Worm (Caenorhabditis elegans): Measurements from ENCODE around the gene K07F5.8.

Gene K07F5.8

ce11 chrIV:9802711-9803110, 46.8 kb downstream of the K07F5.8 start, which contains the start of gene fat-3:
Gene fat-3, plus strand, starts transcription at chrIV:9803023.
- TF ChIP-seq sma-9 (GFP tag; optimal IDR thresholded peaks at IDR 0.05) (peak; percentile 62), sma-9 (tag; optimal IDR thresholded peaks at IDR 0.05) (no peak), blmp-1 (tag; optimal IDR thresholded peaks at IDR 0.05; ENCODE audit: insufficient read depth) (peak; percentile 91), C34F6.9 (tag; optimal IDR thresholded peaks at IDR 0.05) (peak; percentile 30), peb-1 (tag; optimal IDR thresholded peaks at IDR 0.05) (no peak), nhr-12 (tag; optimal IDR thresholded peaks at IDR 0.05) (no peak), F13H6.1 (tag; optimal IDR thresholded peaks at IDR 0.05) (peak; percentile 1), lsy-2 (tag; optimal IDR thresholded peaks at IDR 0.05) (peak in 1 of 2 experiments; percentile 24), fos-1 (tag; optimal IDR thresholded peaks at IDR 0.05) (peak; percentile 72), crh-2 (tag; optimal IDR thresholded peaks at IDR 0.05) (peak; percentile 33)

- TF ChIP-seq lsy-2 (tag; optimal IDR thresholded peaks at IDR 0.05) = no peak
- peak; percentile 91 for TF ChIP-seq fos-1 (tag; optimal IDR thresholded peaks at IDR 0.05)
- no peak for TF ChIP-seq mdl-1 (tag; optimal IDR thresholded peaks at IDR 0.05)
- no peak for TF ChIP-seq ceh-82 (tag; optimal IDR thresholded peaks at IDR 0.05)
- TF ChIP-seq egl-27 (tag; optimal IDR thresholded peaks at IDR 0.05) = no peak
- TF ChIP-seq nhr-11 (tag; optimal IDR thresholded peaks at IDR 0.05) = no peak
- no peak for TF ChIP-seq ama-1 (optimal IDR thresholded peaks at IDR 0.05)
- peak; percentile 48 for TF ChIP-seq gmeb-1 (tag; optimal IDR thresholded peaks at IDR 0.05)
- peak; percentile 34 for TF ChIP-seq blmp-1 (tag; optimal IDR thresholded peaks at IDR 0.05; ENCODE audit: insufficient read depth)
- TF ChIP-seq sma-3 (GFP tag; optimal IDR thresholded peaks at IDR 0.05) = peak; percentile 24
- no peak for TF ChIP-seq nhr-237 (tag; optimal IDR thresholded peaks at IDR 0.05)
- no peak for TF ChIP-seq zag-1 (tag; optimal IDR thresholded peaks at IDR 0.05)
- TF ChIP-seq Y55F3AM.14 (GFP tag; optimal IDR thresholded peaks at IDR 0.05) = no peak
- no peak for TF ChIP-seq nhr-12 (tag; optimal IDR thresholded peaks at IDR 0.05)
- TF ChIP-seq ztf-1 (GFP tag; conservative IDR thresholded peaks at IDR 0.05) = no peak
- TF ChIP-seq aly-2 (tag; optimal IDR thresholded peaks at IDR 0.05) = no peak
- peak; percentile 25 for TF ChIP-seq F13H6.1 (tag; optimal IDR thresholded peaks at IDR 0.05)
- TF ChIP-seq crh-2 (tag; optimal IDR thresholded peaks at IDR 0.05) = peak; percentile 78
- no peak for TF ChIP-seq mbf-1 (tag; optimal IDR thresholded peaks at IDR 0.05)
- TF ChIP-seq nhr-129 (tag; optimal IDR thresholded peaks at IDR 0.05) = peak; percentile 21
- TF ChIP-seq nhr-21 (tag; optimal IDR thresholded peaks at IDR 0.05) = no peak
- TF ChIP-seq sma-9 (GFP tag; optimal IDR thresholded peaks at IDR 0.05) = peak; percentile 83
- no peak for TF ChIP-seq sma-9 (tag; optimal IDR thresholded peaks at IDR 0.05)
Observed at ce11 chrIV:9801418-9801817, 48.1 kb downstream of the K07F5.8 start.

- no peak for TF ChIP-seq mab-5 (tag; optimal IDR thresholded peaks at IDR 0.05)
- TF ChIP-seq sma-3 (GFP tag; optimal IDR thresholded peaks at IDR 0.05) = no peak
- peak; percentile 14 for TF ChIP-seq sma-9 (GFP tag; optimal IDR thresholded peaks at IDR 0.05)
- TF ChIP-seq sma-9 (tag; optimal IDR thresholded peaks at IDR 0.05) = no peak
- no peak for TF ChIP-seq blmp-1 (tag; optimal IDR thresholded peaks at IDR 0.05; ENCODE audit: insufficient read depth)
- TF ChIP-seq nhr-21 (tag; optimal IDR thresholded peaks at IDR 0.05) = no peak
- no peak for TF ChIP-seq snpc-4 (tag; optimal IDR thresholded peaks at IDR 0.05)
- no peak for TF ChIP-seq crh-2 (tag; optimal IDR thresholded peaks at IDR 0.05)
- no peak for TF ChIP-seq lin-11 (tag; optimal IDR thresholded peaks at IDR 0.05)
Observed at ce11 chrIV:9799664-9800063, 49.9 kb downstream of the K07F5.8 start.

- no peak for TF ChIP-seq Y55F3AM.14 (GFP tag; optimal IDR thresholded peaks at IDR 0.05)
- TF ChIP-seq ztf-11 (tag; optimal IDR thresholded peaks at IDR 0.05) = no peak
- TF ChIP-seq dmd-4 (tag; optimal IDR thresholded peaks at IDR 0.05) = no peak
- TF ChIP-seq sma-3 (GFP tag; optimal IDR thresholded peaks at IDR 0.05) = no peak
- no peak for TF ChIP-seq fos-1 (tag; optimal IDR thresholded peaks at IDR 0.05)
- no peak for TF ChIP-seq R02D3.7 (tag; optimal IDR thresholded peaks at IDR 0.05)
- no peak for TF ChIP-seq nhr-10 (tag; optimal IDR thresholded peaks at IDR 0.05)
- no peak for TF ChIP-seq crh-2 (tag; optimal IDR thresholded peaks at IDR 0.05)
- TF ChIP-seq egl-27 (tag; optimal IDR thresholded peaks at IDR 0.05) = no peak
- no peak for TF ChIP-seq C34F6.9 (tag; optimal IDR thresholded peaks at IDR 0.05)
- no peak for TF ChIP-seq peb-1 (tag; optimal IDR thresholded peaks at IDR 0.05)
- no peak for TF ChIP-seq nhr-237 (tag; optimal IDR thresholded peaks at IDR 0.05)
- TF ChIP-seq unc-55 (GFP tag; optimal IDR thresholded peaks at IDR 0.05) = no peak
- TF ChIP-seq nhr-12 (tag; optimal IDR thresholded peaks at IDR 0.05) = no peak
- no peak for TF ChIP-seq aly-2 (tag; optimal IDR thresholded peaks at IDR 0.05)
- TF ChIP-seq elt-1 (tag; optimal IDR thresholded peaks at IDR 0.05) = no peak
- no peak for TF ChIP-seq elt-3 (tag; optimal IDR thresholded peaks at IDR 0.05)
- TF ChIP-seq unc-39 (tag; optimal IDR thresholded peaks at IDR 0.05) = no peak
Observed at ce11 chrIV:9799129-9799528, 50.4 kb downstream of the K07F5.8 start, which contains the start of gene fat-4. Gene fat-4, plus strand, starts transcription at chrIV:9799429.
